Worm (Caenorhabditis elegans) whole organism, L4 larva: Measurements from ENCODE around the gene F43D2.3.

ENCODE experiments used
- F10B5.3 ChIP-seq: sonication (generic microtip); optimal IDR thresholded peaks from 2 replicates; lab custom pipeline; 2016; ENCODE audit warnings: mild to moderate bottlenecking, missing genetic modification characterization, missing compliant biosample characterization
- F26F4.8 ChIP-seq: fragments of 200-800 bp; sonication (Bioruptor generic); conservative IDR thresholded peaks from 2 replicates; pipeline ENCODE4 v1.3.6; 2022; ENCODE audit warnings: missing genetic modification characterization, missing compliant biosample characterization
- F37D6.2 ChIP-seq: sonication (generic microtip); optimal IDR thresholded peaks from 2 replicates; lab custom pipeline; 2016; ENCODE audit warnings: mild to moderate bottlenecking, missing genetic modification characterization, missing compliant biosample characterization
- F49E8.2 ChIP-seq: sonication (generic microtip); optimal IDR thresholded peaks from 2 replicates; lab custom pipeline; 2016; ENCODE audit warnings: missing compliant biosample characterization, mild to moderate bottlenecking, missing genetic modification characterization, borderline replicate concordance
- Y105C5A.15 ChIP-seq: fragments of 200-800 bp; sonication (Bioruptor generic); IDR thresholded peaks from 2 replicates; pipeline ENCODE4 v1.3.6; 2022; ENCODE audit warnings: missing genetic modification characterization, missing compliant biosample characterization
- Y75B8A.6 ChIP-seq: fragments of 200-800 bp; sonication (Bioruptor generic); IDR thresholded peaks from 2 replicates; pipeline ENCODE4 v1.3.6; 2022; ENCODE audit warnings: missing genetic modification reagents, missing genetic modification characterization, missing compliant biosample characterization
- ceh-62 ChIP-seq: sonication (generic microtip); optimal IDR thresholded peaks from 2 replicates; lab custom pipeline; 2017; ENCODE audit warnings: missing biosample characterization, missing genetic modification characterization
- ctbp-1 ChIP-seq: fragments of 200-800 bp; sonication (Bioruptor generic); IDR thresholded peaks from 2 replicates; pipeline ENCODE4 v1.3.6; 2022; ENCODE audit warnings: missing genetic modification reagents, missing genetic modification characterization, missing compliant biosample characterization
- daf-16 ChIP-seq, 3 experiments: sonication (generic microtip); optimal IDR thresholded peaks; 2 replicates each; lab custom pipeline; 2016 to 2017; ENCODE audit warnings: missing genetic modification characterization in 3 of 3, missing genetic modification reagents in 3 of 3, mild to moderate bottlenecking in 2 of 3, missing compliant biosample characterization in 2 of 3, missing biosample characterization in 1 of 3, moderate library complexity in 1 of 3
- daf-19 ChIP-seq: fragments of 200-800 bp; sonication (Bioruptor generic); conservative IDR thresholded peaks from 2 replicates; pipeline ENCODE4 v1.3.6; 2022; ENCODE audit warnings: missing genetic modification characterization, missing compliant biosample characterization
- dmd-6 ChIP-seq: fragments of 200-800 bp; sonication (Bioruptor generic); IDR thresholded peaks from 2 replicates; pipeline ENCODE4 v1.3.6; 2022; ENCODE audit warnings: missing genetic modification reagents, missing genetic modification characterization, missing compliant biosample characterization
- dmd-9 ChIP-seq: fragments of 200-800 bp; sonication (Bioruptor generic); IDR thresholded peaks from 2 replicates; pipeline ENCODE4 v1.3.6; 2022; ENCODE audit warnings: missing genetic modification reagents, missing genetic modification characterization, missing compliant biosample characterization
- dpl-1 ChIP-seq: fragments of 150-350 bp; optimal IDR thresholded peaks from 2 replicates; lab custom pipeline; 2014; ENCODE audit warnings: missing biosample characterization, missing genetic modification reagents, missing genetic modification characterization
- dve-1 ChIP-seq: sonication (generic microtip); optimal IDR thresholded peaks from 2 replicates; lab custom pipeline; 2017; ENCODE audit warnings: antibody characterized with exemption, mild to moderate bottlenecking, missing genetic modification characterization, missing compliant biosample characterization; ENCODE audit not compliant: insufficient read depth
- egl-27 ChIP-seq: sonication (generic microtip); optimal IDR thresholded peaks from 3 replicates; lab custom pipeline; 2017; ENCODE audit warnings: missing biosample characterization, missing genetic modification reagents, missing genetic modification characterization
- fkh-10 ChIP-seq: fragments of 150-350 bp; optimal IDR thresholded peaks from 2 replicates; lab custom pipeline; 2014; ENCODE audit warnings: missing biosample characterization, missing genetic modification reagents, missing genetic modification characterization
- hlh-11 ChIP-seq: fragments of 200-800 bp; sonication (Bioruptor generic); optimal IDR thresholded peaks from 2 replicates; lab custom pipeline; 2018; ENCODE audit warnings: mild to moderate bottlenecking, missing genetic modification characterization, missing compliant biosample characterization
- hlh-30 ChIP-seq: sonication (generic microtip); optimal IDR thresholded peaks from 2 replicates; lab custom pipeline; 2017; ENCODE audit warnings: antibody characterized with exemption, mild to moderate bottlenecking, missing genetic modification characterization, missing compliant biosample characterization; ENCODE audit not compliant: insufficient read depth
- hmg-1.1 ChIP-seq: fragments of 200-800 bp; sonication (Bioruptor generic); IDR thresholded peaks from 2 replicates; pipeline ENCODE4 v1.3.6; 2022; ENCODE audit warnings: missing genetic modification reagents, missing genetic modification characterization, missing compliant biosample characterization
- jun-1 ChIP-seq: fragments of 150-350 bp; optimal IDR thresholded peaks from 2 replicates; lab custom pipeline; 2014; ENCODE audit warnings: missing biosample characterization, missing genetic modification reagents, missing genetic modification characterization
- lin-38 ChIP-seq: fragments of 200-800 bp; sonication (Bioruptor generic); IDR thresholded peaks from 2 replicates; pipeline ENCODE4 v1.3.6; 2022; ENCODE audit warnings: missing genetic modification reagents, missing genetic modification characterization, missing compliant biosample characterization
- madf-5 ChIP-seq, 2 experiments: fragments of 200-800 bp; sonication (Bioruptor generic); IDR thresholded peaks; 2 replicates each; pipeline ENCODE4 v1.3.6; 2022; ENCODE audit warnings: missing compliant biosample characterization in 2 of 2, missing genetic modification characterization in 2 of 2
- madf-9 ChIP-seq: fragments of 200-800 bp; sonication (Bioruptor generic); conservative IDR thresholded peaks from 2 replicates; pipeline ENCODE4 v1.3.6; 2022; ENCODE audit warnings: missing genetic modification reagents, missing genetic modification characterization, missing compliant biosample characterization
- mep-1 ChIP-seq: fragments of 150-350 bp; sonication (generic microtip); optimal IDR thresholded peaks from 3 replicates; lab custom pipeline; 2014; ENCODE audit warnings: missing biosample characterization, missing genetic modification characterization
- mes-2 ChIP-seq: sonication (generic microtip); optimal IDR thresholded peaks from 2 replicates; lab custom pipeline; 2016; ENCODE audit warnings: missing genotype, mild to moderate bottlenecking, missing genetic modification characterization, missing compliant biosample characterization; ENCODE audit not compliant: poor library complexity, severe bottlenecking
- nhr-237 ChIP-seq: sonication (generic microtip); optimal IDR thresholded peaks from 2 replicates; lab custom pipeline; 2017; ENCODE audit warnings: missing biosample characterization, missing genetic modification characterization
- nhr-28 ChIP-seq: fragments of 150-350 bp; optimal IDR thresholded peaks from 2 replicates; lab custom pipeline; 2014; ENCODE audit warnings: missing biosample characterization, missing genetic modification characterization
- nhr-6 ChIP-seq: fragments of 150-350 bp; optimal IDR thresholded peaks from 2 replicates; lab custom pipeline; 2014; ENCODE audit warnings: missing biosample characterization, missing genetic modification characterization
- nhr-77 ChIP-seq: fragments of 150-350 bp; optimal IDR thresholded peaks from 2 replicates; lab custom pipeline; 2014; ENCODE audit warnings: missing biosample characterization, missing genetic modification characterization
- pqm-1 ChIP-seq: sonication (generic microtip); optimal IDR thresholded peaks from 2 replicates; lab custom pipeline; 2017; ENCODE audit warnings: missing biosample characterization, missing genetic modification characterization
- sdz-12 ChIP-seq: fragments of 200-800 bp; sonication (Bioruptor generic); optimal IDR thresholded peaks from 2 replicates; lab custom pipeline; 2018; ENCODE audit warnings: mild to moderate bottlenecking, missing genetic modification characterization, missing compliant biosample characterization
- set-16 ChIP-seq: fragments of 200-800 bp; sonication (Bioruptor generic); IDR thresholded peaks from 2 replicates; pipeline ENCODE4 v1.3.6; 2022; ENCODE audit warnings: missing genetic modification reagents, missing genetic modification characterization, missing compliant biosample characterization
- skn-1 ChIP-seq: fragments of 150-350 bp; optimal IDR thresholded peaks from 2 replicates; lab custom pipeline; 2014; ENCODE audit warnings: missing biosample characterization, missing genetic modification characterization
- tag-97 ChIP-seq: fragments of 200-800 bp; sonication (Bioruptor generic); IDR thresholded peaks from 2 replicates; pipeline ENCODE4 v1.3.6; 2022; ENCODE audit warnings: missing genetic modification characterization, missing compliant biosample characterization
- unc-130 ChIP-seq: sonication (generic microtip); optimal IDR thresholded peaks from 2 replicates; lab custom pipeline; 2016; ENCODE audit warnings: missing genetic modification reagents, missing genetic modification characterization, missing compliant biosample characterization
- unc-62 ChIP-seq, 3 experiments: fragments of 150-350 bp in 1 of 3; sonication (generic microtip); optimal IDR thresholded peaks in 2 of 3; peaks in 1 of 3; 1 replicate in 1 of 3; 2 replicates in 2 of 3; lab custom pipeline; 2014 to 2017; ENCODE audit warnings: missing biosample characterization in 3 of 3, missing genetic modification characterization in 3 of 3, missing genetic modification reagents in 3 of 3, missing genotype in 1 of 3
- zag-1 ChIP-seq: fragments of 150-350 bp; optimal IDR thresholded peaks from 2 replicates; lab custom pipeline; 2014; ENCODE audit warnings: missing biosample characterization, missing genetic modification characterization
- zfp-3 ChIP-seq: fragments of 200-800 bp; sonication (Bioruptor generic); conservative IDR thresholded peaks from 2 replicates; pipeline ENCODE4 v1.3.6; 2022; ENCODE audit warnings: missing genetic modification reagents, missing genetic modification characterization, missing compliant biosample characterization
- ztf-7 ChIP-seq: fragments of 150-350 bp; optimal IDR thresholded peaks from 2 replicates; lab custom pipeline; 2014; ENCODE audit warnings: missing biosample characterization, missing genetic modification characterization

Gene F43D2.3

DNA sequence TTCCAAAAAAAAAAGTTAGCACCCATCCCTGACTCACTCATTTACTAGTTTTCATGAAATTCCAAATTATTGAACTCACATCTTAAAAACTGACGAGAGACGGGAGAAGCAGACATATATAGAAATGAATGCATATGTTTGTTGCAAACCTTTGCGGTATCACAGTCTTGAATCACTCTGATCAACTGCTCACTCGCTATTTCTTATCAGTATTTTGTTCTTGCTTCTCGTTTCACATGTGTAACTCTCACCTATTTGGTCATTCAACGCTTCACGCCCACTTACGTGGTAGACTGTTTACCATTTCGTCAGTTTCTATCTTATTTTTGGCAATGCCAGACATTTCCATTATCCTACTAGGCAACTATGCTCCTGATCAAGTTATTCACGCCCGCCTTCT lies 9.1 kb downstream of the F43D2.3 start, which contains the start of gene C54G10.1:
Gene C54G10.1, plus strand, starts transcription at position 333 of the 400 bp plus-strand sequence.
- TF ChIP-seq nhr-77 (tag; lab: Kevin White, UChicago) = peak; percentile 48
- TF ChIP-seq nhr-6 (tag; lab: Kevin White, UChicago) = peak; percentile 38
- no peak for TF ChIP-seq F37D6.2 (tag; lab: Kevin White, UChicago)
- no peak for TF ChIP-seq daf-16 (GFP tag; optimal IDR thresholded peaks at IDR 0.05; lab: Kevin White, UChicago)
- peak; percentile 90 for TF ChIP-seq daf-16 (tag; optimal IDR thresholded peaks at IDR 0.05; lab: Kevin White, UChicago)
- TF ChIP-seq daf-19 (GFP tag; lab: Robert Waterston, UW) = no peak
- peak; percentile 34 for TF ChIP-seq hlh-30 (tag; lab: Kevin White, UChicago)
- peak; percentile 47 for TF ChIP-seq dve-1 (tag; lab: Kevin White, UChicago)
- peak in 1 of 2 experiments; percentile 33 for TF ChIP-seq unc-62 (GFP tag; optimal IDR thresholded peaks at IDR 0.05 in 1 of 2; lab: Kevin White, UChicago)
- TF ChIP-seq unc-62 (tag; optimal IDR thresholded peaks at IDR 0.05; lab: Kevin White, UChicago) = no peak
- peak; percentile 78 for TF ChIP-seq hlh-11
- TF ChIP-seq pqm-1 (tag; lab: Kevin White, UChicago) = peak; percentile 65
- no peak for TF ChIP-seq zfp-3 (GFP tag; lab: Robert Waterston, UW)
- TF ChIP-seq nhr-28 (tag; lab: Kevin White, UChicago) = peak; percentile 75
- peak; percentile 6 for TF ChIP-seq mes-2
- no peak for TF ChIP-seq ceh-62
- peak; percentile 66 for TF ChIP-seq dmd-6 (GFP tag; lab: Robert Waterston, UW)

DNA sequence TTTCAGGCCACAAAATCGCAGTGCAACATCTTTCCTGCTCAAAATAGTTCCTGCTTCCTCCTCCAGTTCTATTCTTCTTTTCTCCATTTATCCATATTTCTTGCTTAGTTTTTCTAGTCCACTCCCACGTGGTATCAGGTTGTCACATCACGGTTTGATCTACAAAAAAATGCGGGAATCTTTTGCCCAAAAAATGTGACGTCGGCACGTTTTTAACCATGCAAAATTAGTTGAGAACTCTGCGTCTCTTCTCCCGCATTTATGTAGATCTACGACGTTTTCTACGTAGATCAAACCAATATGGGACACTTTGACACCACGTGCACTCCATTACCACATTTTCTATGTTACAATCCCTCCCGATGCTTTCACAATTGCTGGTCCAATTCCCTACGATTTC lies 10.3 kb downstream of the F43D2.3 start:
- no peak for TF ChIP-seq zag-1 (tag; lab: Kevin White, UChicago)
- TF ChIP-seq lin-38 (GFP tag; lab: Robert Waterston, UW) = 0 out of 2 replicates have a peak, but pooled peaks have one; percentile 16
- peak in 1 of 2 experiments; percentile 87 for TF ChIP-seq unc-62 (GFP tag; optimal IDR thresholded peaks at IDR 0.05 in 1 of 2; lab: Kevin White, UChicago)
- no peak for TF ChIP-seq unc-62 (tag; optimal IDR thresholded peaks at IDR 0.05; lab: Kevin White, UChicago)
- TF ChIP-seq, all 104 proteins: peak for 2

DNA sequence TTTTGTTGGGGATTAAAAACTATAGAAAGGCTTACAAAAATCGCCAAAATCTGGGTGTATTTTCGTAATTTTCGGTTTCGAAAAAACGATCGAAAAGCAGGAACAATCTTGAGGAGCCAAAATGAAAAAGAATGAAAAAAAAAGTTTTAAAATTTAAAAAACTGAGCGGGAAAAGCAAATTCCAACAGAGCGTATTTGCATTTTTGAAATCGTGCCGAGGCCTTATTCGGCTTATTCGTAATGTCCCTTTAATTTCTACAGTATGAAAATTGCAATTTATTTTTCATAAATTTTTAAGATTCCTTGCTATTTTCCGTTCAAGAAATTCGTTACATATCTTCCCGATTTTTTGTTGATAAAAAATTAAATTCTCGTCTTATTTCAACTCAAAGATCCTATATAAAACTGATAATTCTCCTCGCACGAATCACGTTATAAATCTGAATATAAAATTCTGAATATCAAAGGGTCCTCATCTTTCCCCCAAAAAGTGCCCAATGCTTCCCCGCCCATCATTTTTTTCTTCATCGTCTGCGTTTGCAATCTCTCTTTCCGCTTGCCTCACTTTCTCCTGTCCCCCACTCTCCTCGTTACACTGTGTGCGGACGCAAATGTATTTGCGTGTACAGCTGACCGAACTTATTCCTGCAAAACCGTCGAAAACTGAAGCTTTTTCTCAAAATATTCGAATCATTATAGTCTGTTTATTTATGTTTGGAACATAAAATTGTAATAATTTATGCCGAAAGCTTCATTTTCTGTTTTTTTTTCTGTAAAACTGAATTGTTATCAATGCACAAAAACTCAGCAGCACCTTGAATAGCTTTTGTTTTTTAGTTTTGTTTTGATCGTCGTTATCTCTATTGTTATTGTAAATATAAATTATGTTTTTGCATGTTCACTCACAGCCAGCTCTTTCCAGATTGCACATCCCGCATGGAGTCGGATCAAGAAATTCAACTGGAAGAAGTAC lies 14.4 kb downstream of the F43D2.3 start, which contains the start of the genes rfc-1 and pmp-3:
Gene rfc-1, minus strand, starts transcription at position 163 of the 973 bp plus-strand sequence.
Gene pmp-3, plus strand, starts transcription at position 923 of the 973 bp plus-strand sequence.
- TF ChIP-seq madf-5 (GFP tag; IDR thresholded peaks at IDR 0.05; lab: Robert Waterston, UW) (no peak), dpl-1 (GFP tag; lab: Kevin White, UChicago) (peak; percentile 84), Y105C5A.15 (GFP tag; lab: Robert Waterston, UW) (no peak), lin-38 (GFP tag; lab: Robert Waterston, UW) (peak; percentile 89), fkh-10 (GFP tag; lab: Kevin White, UChicago) (no peak), egl-27 (tag; lab: Kevin White, UChicago) (no peak), ctbp-1 (GFP tag; lab: Robert Waterston, UW) (no peak), nhr-28 (tag; lab: Kevin White, UChicago) (no peak), F26F4.8 (GFP tag; lab: Robert Waterston, UW) (no peak), zag-1 (tag; lab: Kevin White, UChicago) (no peak), mes-2 (peak; percentile 61), daf-16 (GFP tag; optimal IDR thresholded peaks at IDR 0.05; lab: Kevin White, UChicago) (no peak), daf-16 (tag; optimal IDR thresholded peaks at IDR 0.05; lab: Kevin White, UChicago) (peak; percentile 6), unc-130 (GFP tag; lab: Kevin White, UChicago) (peak; percentile 48), dmd-9 (GFP tag; lab: Robert Waterston, UW) (no peak), hmg-1.1 (no peak), ztf-7 (tag; lab: Kevin White, UChicago) (no peak), mep-1 (tag; lab: Kevin White, UChicago) (peak; percentile 10), hlh-30 (tag; lab: Kevin White, UChicago) (peak; percentile 11), nhr-237 (tag; lab: Kevin White, UChicago) (no peak), set-16 (GFP tag; lab: Robert Waterston, UW) (no peak), skn-1 (no peak), nhr-6 (tag; lab: Kevin White, UChicago) (peak; percentile 54), hlh-11 (peak; percentile 41), sdz-12 (GFP tag; lab: Kevin White, UChicago) (no peak), F49E8.2 (tag; lab: Kevin White, UChicago) (no peak), jun-1 (tag; lab: Kevin White, UChicago) (no peak), madf-9 (GFP tag; lab: Robert Waterston, UW) (no peak), tag-97 (GFP tag; lab: Robert Waterston, UW) (no peak), Y75B8A.6 (no peak), F10B5.3 (tag; lab: Kevin White, UChicago) (no peak)
